Worm (Caenorhabditis elegans) whole organism, L2 larva: ENCODE measurements around the gene F36D4.1.

Source experiments
- egl-27 ChIP-seq: sonication (generic microtip); optimal IDR thresholded peaks from 3 replicates; lab custom pipeline; 2017; ENCODE audit warnings: missing biosample characterization, missing genetic modification reagents, missing genetic modification characterization
- elt-3 ChIP-seq: sonication (generic microtip); optimal IDR thresholded peaks from 2 replicates; lab custom pipeline; 2017; ENCODE audit warnings: missing biosample characterization, missing genetic modification characterization
- gmeb-1 ChIP-seq: fragments of 150-350 bp; optimal IDR thresholded peaks from 2 replicates; lab custom pipeline; 2014; ENCODE audit warnings: missing biosample characterization, missing genetic modification characterization
- lin-11 ChIP-seq: fragments of 150-350 bp; sonication (generic microtip); optimal IDR thresholded peaks from 2 replicates; lab custom pipeline; 2014; ENCODE audit warnings: missing biosample characterization, missing genetic modification characterization, inconsistent platforms, mixed read lengths
- mdl-1 ChIP-seq, 2 experiments: fragments of 150-350 bp in 1 of 2; sonication (generic microtip) in 1 of 2; optimal IDR thresholded peaks; 2 replicates each; lab custom pipeline; 2017; ENCODE audit warnings: missing biosample characterization in 2 of 2, missing genetic modification characterization in 2 of 2
- nhr-10 ChIP-seq: sonication (generic microtip); optimal IDR thresholded peaks from 2 replicates; lab custom pipeline; 2017; ENCODE audit warnings: missing biosample characterization, missing genetic modification characterization
- nhr-11 ChIP-seq: fragments of 150-350 bp; optimal IDR thresholded peaks from 2 replicates; lab custom pipeline; 2014; ENCODE audit warnings: missing biosample characterization, missing genetic modification characterization
- nhr-77 ChIP-seq: fragments of 150-350 bp; optimal IDR thresholded peaks from 2 replicates; lab custom pipeline; 2014; ENCODE audit warnings: missing biosample characterization, missing genetic modification characterization
- unc-62 ChIP-seq: fragments of 150-350 bp; optimal IDR thresholded peaks from 2 replicates; lab custom pipeline; 2014; ENCODE audit warnings: missing biosample characterization, missing genetic modification reagents, missing genetic modification characterization
- ztf-11 ChIP-seq: sonication (generic microtip); optimal IDR thresholded peaks from 2 replicates; lab custom pipeline; 2017; ENCODE audit warnings: missing biosample characterization, missing genetic modification characterization
- ztf-4 ChIP-seq: fragments of 150-350 bp; optimal IDR thresholded peaks from 2 replicates; lab custom pipeline; 2014; ENCODE audit warnings: missing biosample characterization, missing genetic modification characterization

ce11 chrV:9441046-9441445 lies 24.3 kb downstream of the F36D4.1 start:
- TF ChIP-seq nhr-10 (tag; lab: Kevin White, UChicago) (no peak), ztf-4 (tag; lab: Kevin White, UChicago) (no peak), lin-11 (tag; lab: Kevin White, UChicago) (no peak), mdl-1 (tag; optimal IDR thresholded peaks at IDR 0.05; lab: Kevin White, UChicago) (no peak), nhr-77 (tag; lab: Kevin White, UChicago) (no peak), unc-62 (no peak), gmeb-1 (tag; lab: Kevin White, UChicago) (no peak), ztf-11 (tag; lab: Kevin White, UChicago) (no peak), elt-3 (tag; lab: Kevin White, UChicago) (no peak), nhr-11 (no peak), egl-27 (tag; lab: Kevin White, UChicago) (no peak)
